Worm (Caenorhabditis elegans) whole organism, young adult: Measurements from ENCODE around the gene egg-3.

ENCODE experiments used
- B0035.1 ChIP-seq: sonication (generic microtip); optimal IDR thresholded peaks from 2 replicates; lab custom pipeline; 2016; ENCODE audit warnings: missing genetic modification characterization, mild to moderate bottlenecking, missing compliant biosample characterization, missing genotype, missing genetic modification reagents
- B0336.3 ChIP-seq: fragments of 200-800 bp; sonication (Bioruptor generic); IDR thresholded peaks from 2 replicates; pipeline ENCODE4 v1.3.6; 2022; ENCODE audit warnings: missing genetic modification characterization, missing compliant biosample characterization
- D2030.7 ChIP-seq: fragments of 200-800 bp; sonication (Bioruptor generic); IDR thresholded peaks from 2 replicates; pipeline ENCODE4 v1.3.6; 2022; ENCODE audit warnings: missing genetic modification reagents, missing genetic modification characterization, missing compliant biosample characterization
- F33H1.4 ChIP-seq: fragments of 200-800 bp; sonication (Bioruptor generic); IDR thresholded peaks from 2 replicates; pipeline ENCODE4 v1.3.6; 2022; ENCODE audit warnings: missing genetic modification reagents, missing genetic modification characterization, missing compliant biosample characterization
- F37B4.10 ChIP-seq: fragments of 200-800 bp; sonication (Bioruptor generic); IDR thresholded peaks from 2 replicates; pipeline ENCODE4 v1.3.6; 2022; ENCODE audit warnings: missing genetic modification characterization, missing compliant biosample characterization
- F39B2.1 ChIP-seq: fragments of 200-800 bp; sonication (Bioruptor generic); IDR thresholded peaks from 2 replicates; pipeline ENCODE4 v1.3.6; 2022; ENCODE audit warnings: missing genetic modification reagents, missing genetic modification characterization, missing compliant biosample characterization
- F52B5.7 ChIP-seq: sonication (generic microtip); optimal IDR thresholded peaks from 2 replicates; lab custom pipeline; 2016; ENCODE audit warnings: mild to moderate bottlenecking, missing genetic modification characterization, missing compliant biosample characterization
- F57C9.4 ChIP-seq: sonication (generic microtip); optimal IDR thresholded peaks from 2 replicates; lab custom pipeline; 2017; ENCODE audit warnings: mild to moderate bottlenecking, missing genetic modification characterization, missing compliant biosample characterization
- K12H6.12 ChIP-seq: fragments of 200-800 bp; sonication (Bioruptor generic); optimal IDR thresholded peaks from 2 replicates; lab custom pipeline; 2018; ENCODE audit warnings: mild to moderate bottlenecking, missing genetic modification characterization, missing compliant biosample characterization
- Y67H2A.10 ChIP-seq: fragments of 200-800 bp; sonication (Bioruptor generic); conservative IDR thresholded peaks from 2 replicates; pipeline ENCODE4 v1.3.6; 2022; ENCODE audit warnings: missing genetic modification reagents, missing genetic modification characterization, missing compliant biosample characterization
- Y79H2A.3 ChIP-seq: fragments of 200-800 bp; sonication (Bioruptor generic); conservative IDR thresholded peaks from 2 replicates; pipeline ENCODE4 v1.3.6; 2022; ENCODE audit warnings: missing genetic modification reagents, missing genetic modification characterization, missing compliant biosample characterization
- Y95B8A.8 ChIP-seq: fragments of 200-800 bp; sonication (Bioruptor generic); IDR thresholded peaks from 2 replicates; pipeline ENCODE4 v1.3.6; 2022; ENCODE audit warnings: missing genetic modification reagents, missing genetic modification characterization, missing compliant biosample characterization
- ZK185.1 ChIP-seq: sonication (generic microtip); optimal IDR thresholded peaks from 2 replicates; lab custom pipeline; 2016; ENCODE audit warnings: mild to moderate bottlenecking, missing genetic modification characterization, missing compliant biosample characterization; ENCODE audit not compliant: poor library complexity, severe bottlenecking
- ama-1 ChIP-seq, 3 experiments: fragments of 150-350 bp in 1 of 3; sonication (generic microtip) in 2 of 3; optimal IDR thresholded peaks; 2 replicates each; lab custom pipeline; 2014 to 2018; ENCODE audit warnings: missing biosample characterization in 2 of 3, missing genetic modification characterization in 2 of 3, missing genetic modification reagents in 2 of 3
- bed-2 ChIP-seq: fragments of 200-800 bp; sonication (Bioruptor generic); IDR thresholded peaks from 2 replicates; pipeline ENCODE4 v1.3.6; 2022; ENCODE audit warnings: missing genetic modification reagents, missing genetic modification characterization, missing compliant biosample characterization
- cebp-2 ChIP-seq: fragments of 200-800 bp; sonication (Bioruptor generic); IDR thresholded peaks from 2 replicates; pipeline ENCODE4 v1.3.6; 2022; ENCODE audit warnings: missing genetic modification characterization, missing compliant biosample characterization
- ceh-100 ChIP-seq: fragments of 200-800 bp; sonication (Bioruptor generic); IDR thresholded peaks from 2 replicates; pipeline ENCODE4 v1.3.6; 2022; ENCODE audit warnings: missing genetic modification reagents, missing genetic modification characterization, missing compliant biosample characterization
- ceh-40 ChIP-seq: fragments of 200-800 bp; sonication (Bioruptor generic); IDR thresholded peaks from 2 replicates; pipeline ENCODE4 v1.3.6; 2022; ENCODE audit warnings: missing genetic modification characterization, missing compliant biosample characterization
- ceh-58 ChIP-seq: fragments of 200-800 bp; sonication (Bioruptor generic); IDR thresholded peaks from 2 replicates; pipeline ENCODE4 v1.3.6; 2022; ENCODE audit warnings: missing genetic modification characterization, missing compliant biosample characterization
- ceh-91 ChIP-seq: fragments of 200-800 bp; sonication (Bioruptor generic); IDR thresholded peaks from 2 replicates; pipeline ENCODE4 v1.3.6; 2022; ENCODE audit warnings: missing genetic modification reagents, missing genetic modification characterization, missing compliant biosample characterization
- die-1 ChIP-seq: sonication (generic microtip); optimal IDR thresholded peaks from 2 replicates; lab custom pipeline; 2016; ENCODE audit warnings: missing genotype, mild to moderate bottlenecking, missing genetic modification characterization, missing compliant biosample characterization
- dpff-1 ChIP-seq: sonication (generic microtip); optimal IDR thresholded peaks from 2 replicates; lab custom pipeline; 2017; ENCODE audit warnings: mild to moderate bottlenecking, missing genetic modification characterization, missing compliant biosample characterization
- dpl-1 ChIP-seq: fragments of 150-350 bp; optimal IDR thresholded peaks from 2 replicates; lab custom pipeline; 2014; ENCODE audit warnings: missing biosample characterization, missing genetic modification reagents, missing genetic modification characterization
- efl-1 ChIP-seq: fragments of 150-350 bp; optimal IDR thresholded peaks from 2 replicates; lab custom pipeline; 2014; ENCODE audit warnings: missing biosample characterization, missing genetic modification reagents, missing genetic modification characterization
- egl-44 ChIP-seq: fragments of 200-800 bp; sonication (Bioruptor generic); IDR thresholded peaks from 2 replicates; pipeline ENCODE4 v1.3.6; 2022; ENCODE audit warnings: missing genetic modification reagents, missing genetic modification characterization, missing compliant biosample characterization
- hlh-26 ChIP-seq: fragments of 200-800 bp; sonication (Bioruptor generic); conservative IDR thresholded peaks from 2 replicates; pipeline ENCODE4 v1.3.6; 2022; ENCODE audit warnings: missing genetic modification reagents, missing genetic modification characterization, missing compliant biosample characterization
- hmg-1.2 ChIP-seq: fragments of 200-800 bp; sonication (Bioruptor generic); IDR thresholded peaks from 2 replicates; pipeline ENCODE4 v1.3.6; 2022; ENCODE audit warnings: missing genetic modification reagents, missing genetic modification characterization, missing compliant biosample characterization
- let-526 ChIP-seq: fragments of 200-800 bp; sonication (Bioruptor generic); IDR thresholded peaks from 2 replicates; pipeline ENCODE4 v1.3.6; 2022; ENCODE audit warnings: missing genetic modification reagents, missing genetic modification characterization, missing compliant biosample characterization
- lin-35 ChIP-seq, 3 experiments: fragments of 150-350 bp in 2 of 3; sonication (generic microtip) in 1 of 3; optimal IDR thresholded peaks; 2 replicates each; lab custom pipeline; 2014 to 2018; ENCODE audit warnings: missing biosample characterization in 3 of 3, missing genetic modification characterization in 3 of 3, missing genetic modification reagents in 3 of 3
- lin-54 ChIP-seq: fragments of 200-800 bp; sonication (Bioruptor generic); optimal IDR thresholded peaks from 2 replicates; lab custom pipeline; 2018; ENCODE audit warnings: mild to moderate bottlenecking, missing genetic modification characterization, missing compliant biosample characterization
- lir-1 ChIP-seq: fragments of 200-800 bp; sonication (Bioruptor generic); conservative IDR thresholded peaks from 2 replicates; pipeline ENCODE4 v1.3.6; 2022; ENCODE audit warnings: missing genetic modification reagents, missing genetic modification characterization, missing compliant biosample characterization
- lsl-1 ChIP-seq: fragments of 200-800 bp; sonication (Bioruptor generic); optimal IDR thresholded peaks from 2 replicates; lab custom pipeline; 2018; ENCODE audit warnings: mild to moderate bottlenecking, missing genetic modification characterization, moderate library complexity, missing compliant biosample characterization
- madf-10 ChIP-seq: sonication (generic microtip); optimal IDR thresholded peaks from 2 replicates; lab custom pipeline; 2016; ENCODE audit warnings: mild to moderate bottlenecking, missing genetic modification characterization, missing compliant biosample characterization
- madf-6 ChIP-seq: fragments of 200-800 bp; sonication (Bioruptor generic); IDR thresholded peaks from 2 replicates; pipeline ENCODE4 v1.3.6; 2022; ENCODE audit warnings: missing genetic modification reagents, missing genetic modification characterization, missing compliant biosample characterization
- madf-8 ChIP-seq: fragments of 200-800 bp; sonication (Bioruptor generic); conservative IDR thresholded peaks from 2 replicates; pipeline ENCODE4 v1.3.6; 2022; ENCODE audit warnings: missing genetic modification reagents, missing genetic modification characterization, missing compliant biosample characterization
- mcd-1 ChIP-seq: fragments of 200-800 bp; sonication (Bioruptor generic); IDR thresholded peaks from 2 replicates; pipeline ENCODE4 v1.3.6; 2022; ENCODE audit warnings: missing genetic modification reagents, missing genetic modification characterization, missing compliant biosample characterization
- mxl-1 ChIP-seq: sonication (generic microtip); optimal IDR thresholded peaks from 2 replicates; lab custom pipeline; 2016; ENCODE audit warnings: missing genetic modification characterization, missing compliant biosample characterization
- nhr-80 ChIP-seq: sonication (generic microtip); optimal IDR thresholded peaks from 2 replicates; lab custom pipeline; 2016; ENCODE audit warnings: missing genetic modification characterization, missing compliant biosample characterization
- rpc-1 ChIP-seq, 2 experiments: fragments of 150-350 bp in 1 of 2; sonication (generic microtip) in 1 of 2; optimal IDR thresholded peaks; 2 replicates each; lab custom pipeline; 2014 to 2018; ENCODE audit warnings: missing biosample characterization in 1 of 2, missing genetic modification characterization in 1 of 2, missing genetic modification reagents in 1 of 2, missing genotype in 1 of 2
- tbp1 ChIP-seq: fragments of 200-800 bp; sonication (Bioruptor generic); optimal IDR thresholded peaks from 2 replicates; lab custom pipeline; 2018; ENCODE audit warnings: mild to moderate bottlenecking, missing genetic modification characterization, missing compliant biosample characterization
- tlf-1 ChIP-seq: fragments of 200-800 bp; sonication (Bioruptor generic); optimal IDR thresholded peaks from 2 replicates; lab custom pipeline; 2018; ENCODE audit warnings: mild to moderate bottlenecking, missing genetic modification characterization, missing compliant biosample characterization
- xnd-1 ChIP-seq: sonication (generic microtip); optimal IDR thresholded peaks from 2 replicates; lab custom pipeline; 2016; ENCODE audit warnings: missing genotype, missing genetic modification reagents, missing genetic modification characterization, missing compliant biosample characterization
- ztf-26 ChIP-seq: sonication (generic microtip); optimal IDR thresholded peaks from 2 replicates; lab custom pipeline; 2017; ENCODE audit warnings: missing genetic modification characterization, missing compliant biosample characterization
- ztf-28 ChIP-seq: fragments of 200-800 bp; sonication (Bioruptor generic); IDR thresholded peaks from 2 replicates; pipeline ENCODE4 v1.3.6; 2022; ENCODE audit warnings: missing genetic modification reagents, missing genetic modification characterization, missing compliant biosample characterization

The egg-3 gene

DNA sequence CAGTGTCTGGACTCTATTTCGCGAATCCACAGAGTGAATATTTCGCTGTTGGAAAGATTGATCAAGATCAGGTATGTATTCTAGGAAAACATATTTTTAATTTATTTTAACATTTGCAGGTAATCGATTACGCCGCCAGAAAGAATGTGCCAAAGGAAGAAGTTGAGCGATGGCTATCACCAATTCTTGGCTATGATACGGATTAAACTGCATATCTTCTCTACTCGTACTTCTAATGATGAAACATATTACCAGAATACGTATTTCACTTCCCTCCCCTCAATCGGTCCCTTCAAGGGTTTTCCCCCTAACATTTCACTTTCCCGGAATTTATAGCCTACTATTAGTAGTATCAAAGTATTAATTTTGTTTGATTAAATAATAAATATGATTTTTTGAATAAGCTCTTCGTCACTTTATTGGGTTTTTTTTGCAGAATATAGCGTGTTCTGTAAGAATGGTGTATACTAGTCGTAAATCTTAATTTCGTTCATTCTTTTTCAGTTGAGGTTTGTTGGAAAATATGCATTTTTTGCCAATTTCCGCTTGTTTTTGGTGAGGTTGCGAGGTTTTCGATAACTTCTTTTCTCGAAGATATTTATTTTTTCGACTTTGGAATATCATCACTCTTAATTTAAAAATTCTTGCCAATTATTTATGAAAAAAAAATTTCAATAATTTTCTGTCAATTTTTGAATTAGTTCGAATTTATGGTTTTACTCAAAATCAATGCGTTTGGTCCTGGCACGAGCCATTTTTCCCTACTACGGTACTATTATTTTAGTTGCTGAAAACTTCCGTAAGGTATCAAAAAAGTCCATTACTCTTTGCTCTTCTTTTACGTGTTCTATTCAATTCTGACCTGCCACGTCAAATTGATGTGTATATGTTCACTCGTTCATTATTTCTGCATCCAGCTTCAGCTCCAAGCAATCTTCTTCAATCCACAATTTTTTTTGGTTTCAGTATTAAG is 46.7 kb upstream of the egg-3 start (continued):
- TF ChIP-seq Y95B8A.8 (GFP tag; lab: Robert Waterston, UW) (no peak), cebp-2 (GFP tag; lab: Robert Waterston, UW) (no peak), ceh-58 (no peak), F33H1.4 (GFP tag; lab: Robert Waterston, UW) (no peak), F57C9.4 (no peak), K12H6.12 (no peak), ceh-100 (GFP tag; lab: Robert Waterston, UW) (no peak), mcd-1 (GFP tag; lab: Robert Waterston, UW) (no peak), let-526 (no peak), B0336.3 (GFP tag; lab: Robert Waterston, UW) (no peak), hlh-26 (GFP tag; lab: Robert Waterston, UW) (no peak), B0035.1 (tag; lab: Kevin White, UChicago) (no peak), ceh-40 (GFP tag; lab: Robert Waterston, UW) (0 out of 2 replicates have a peak, but pooled peaks have one; percentile 15), die-1 (tag; lab: Kevin White, UChicago) (no peak), ztf-26 (tag; lab: Kevin White, UChicago) (peak; percentile 11), F52B5.7 (tag; lab: Kevin White, UChicago) (no peak), mxl-1 (tag; lab: Kevin White, UChicago) (no peak), ztf-28 (GFP tag; lab: Robert Waterston, UW) (no peak), F39B2.1 (GFP tag; lab: Robert Waterston, UW) (no peak), ama-1 (optimal IDR thresholded peaks at IDR 0.05; lab: Kevin White, UChicago) (peak; percentile 28), ama-1 (GFP tag; optimal IDR thresholded peaks at IDR 0.05; lab: Kevin White, UChicago) (no peak), rpc-1 (optimal IDR thresholded peaks at IDR 0.05; lab: Kevin White, UChicago) (no peak), rpc-1 (tag; optimal IDR thresholded peaks at IDR 0.05; lab: Kevin White, UChicago) (no peak), tbp1 (GFP tag; lab: Kevin White, UChicago) (no peak), madf-6 (GFP tag; lab: Robert Waterston, UW) (no peak), Y79H2A.3 (no peak), D2030.7 (no peak), hmg-1.2 (GFP tag; lab: Robert Waterston, UW) (no peak), Y67H2A.10 (GFP tag; lab: Robert Waterston, UW) (no peak), tlf-1 (GFP tag; lab: Kevin White, UChicago) (no peak)
- TF ChIP-seq, all 124 proteins: peak for 8

ce11 chrII:10925804-10926570 is 41.7 kb upstream of the egg-3 start, which contains the start of gene metr-1:
Gene metr-1 (plus strand): TSS chrII:10926561.
- no peak for TF ChIP-seq madf-10 (tag; lab: Kevin White, UChicago)
- TF ChIP-seq dpff-1 = no peak
- TF ChIP-seq Y95B8A.8 (GFP tag; lab: Robert Waterston, UW) = 0 out of 2 replicates have a peak, but pooled peaks have one; percentile 42
- TF ChIP-seq dpl-1 (GFP tag; lab: Kevin White, UChicago) = peak; percentile 66
- TF ChIP-seq lir-1 (GFP tag; lab: Robert Waterston, UW) = no peak
- TF ChIP-seq F37B4.10 (GFP tag; lab: Robert Waterston, UW) = no peak
- TF ChIP-seq F33H1.4 (GFP tag; lab: Robert Waterston, UW) = peak; percentile 53
- TF ChIP-seq lsl-1 = peak; percentile 41
- TF ChIP-seq ama-1 (optimal IDR thresholded peaks at IDR 0.05; lab: Kevin White, UChicago) = peak; percentile 38
- TF ChIP-seq ama-1 (GFP tag; optimal IDR thresholded peaks at IDR 0.05; lab: Kevin White, UChicago) = no peak
- no peak for TF ChIP-seq egl-44 (GFP tag; lab: Robert Waterston, UW)
- peak in 2 of 3 experiments; percentile 9 to 79 for TF ChIP-seq lin-35 (GFP tag; optimal IDR thresholded peaks at IDR 0.05; lab: Kevin White, UChicago)
- peak; percentile 27 for TF ChIP-seq xnd-1 (tag; lab: Kevin White, UChicago)
- peak; percentile 59; the same call in 1 of the 2 replicates for TF ChIP-seq bed-2
- no peak for TF ChIP-seq mxl-1 (tag; lab: Kevin White, UChicago)
- peak; percentile 31; the same call in 1 of the 2 replicates for TF ChIP-seq ceh-91 (GFP tag; lab: Robert Waterston, UW)
- TF ChIP-seq madf-8 = 0 out of 2 replicates have a peak, but pooled peaks have one; percentile 7
- no peak for TF ChIP-seq hlh-26 (GFP tag; lab: Robert Waterston, UW)
- peak; percentile 9 for TF ChIP-seq nhr-80
- TF ChIP-seq lin-54 (GFP tag; lab: Kevin White, UChicago) = peak; percentile 68
- peak; percentile 92 for TF ChIP-seq efl-1 (GFP tag; lab: Kevin White, UChicago)
- peak; percentile 5 for TF ChIP-seq ZK185.1 (tag; lab: Kevin White, UChicago)
